Fruit fly (Drosophila melanogaster) whole organism, embryonic: ENCODE results near the gene svr.

Source experiments
- Bdp1 ChIP-seq: fragments of 200-800 bp; sonication (Bioruptor generic); optimal IDR thresholded peaks from 3 replicates; lab custom pipeline; 2016; ENCODE audit warnings: missing biosample characterization, missing genetic modification characterization
- CG13287 ChIP-seq: fragments of 200-800 bp; sonication (Bioruptor generic); IDR thresholded peaks from 2 replicates; pipeline ENCODE4 v1.3.6; 2022; ENCODE audit warnings: missing biosample characterization, missing genetic modification characterization; ENCODE audit not compliant: partially characterized antibody
- CG14050 ChIP-seq: fragments of 200-800 bp; sonication (Bioruptor generic); IDR thresholded peaks from 3 replicates; pipeline ENCODE4 v1.3.6; 2022; ENCODE audit warnings: missing biosample characterization, missing genetic modification characterization
- CG14441 ChIP-seq: fragments of 200-800 bp; sonication (Bioruptor generic); IDR thresholded peaks from 2 replicates; pipeline ENCODE4 v1.3.6; 2022; ENCODE audit warnings: missing biosample characterization, missing genetic modification characterization
- CG16863 ChIP-seq: fragments of 200-800 bp; sonication (Bioruptor generic); optimal IDR thresholded peaks from 3 replicates; lab custom pipeline; 2016; ENCODE audit warnings: missing biosample characterization, missing genetic modification characterization
- CG18764 ChIP-seq: fragments of 200-800 bp; sonication (Bioruptor generic); optimal IDR thresholded peaks from 3 replicates; lab custom pipeline; 2016; ENCODE audit warnings: missing biosample characterization, missing genetic modification characterization
- CG31365 ChIP-seq: fragments of 200-800 bp; sonication (Bioruptor generic); optimal IDR thresholded peaks from 2 replicates; lab custom pipeline; 2018; ENCODE audit warnings: missing biosample characterization, mild to moderate bottlenecking, missing genetic modification characterization
- CG34224 ChIP-seq: fragments of 200-800 bp; sonication (Bioruptor generic); IDR thresholded peaks from 3 replicates; pipeline ENCODE4 v1.3.6; 2022; ENCODE audit warnings: missing biosample characterization, missing genetic modification characterization; ENCODE audit not compliant: partially characterized antibody
- CG43689 ChIP-seq: fragments of 200-800 bp; sonication (Bioruptor generic); IDR thresholded peaks from 2 replicates; pipeline ENCODE4 v1.3.6; 2022; ENCODE audit warnings: missing biosample characterization, missing genetic modification characterization
- CG6254 ChIP-seq: fragments of 200-800 bp; sonication (Bioruptor generic); optimal IDR thresholded peaks from 3 replicates; lab custom pipeline; 2017; ENCODE audit warnings: mild to moderate bottlenecking, missing biosample characterization, missing genetic modification reagents, missing genetic modification characterization
- CG7786 ChIP-seq: fragments of 200-800 bp; sonication (Bioruptor generic); optimal IDR thresholded peaks from 2 replicates; lab custom pipeline; 2016; ENCODE audit warnings: missing biosample characterization, missing genetic modification characterization
- CG8359 ChIP-seq: fragments of 200-800 bp; sonication (Bioruptor generic); optimal IDR thresholded peaks from 2 replicates; lab custom pipeline; 2017; ENCODE audit warnings: missing biosample characterization, mild to moderate bottlenecking, missing genetic modification characterization, borderline replicate concordance
- CG8944 ChIP-seq: fragments of 200-800 bp; sonication (Bioruptor generic); optimal IDR thresholded peaks from 3 replicates; lab custom pipeline; 2016; ENCODE audit warnings: missing biosample characterization, missing genetic modification characterization
- CG9215 ChIP-seq: fragments of 200-800 bp; sonication (Bioruptor generic); IDR thresholded peaks from 2 replicates; pipeline ENCODE4 v1.3.6; 2022; ENCODE audit warnings: missing biosample characterization, missing genetic modification characterization
- CG9876 ChIP-seq: fragments of 200-800 bp; sonication (Bioruptor generic); optimal IDR thresholded peaks from 2 replicates; lab custom pipeline; 2016; ENCODE audit warnings: missing biosample characterization, missing genetic modification characterization
- D ChIP-seq, 2 experiments: fragments of 200-800 bp in 1 of 2; fragments of >200 bp in 1 of 2; sonication (Bioruptor generic) in 1 of 2; optimal IDR thresholded peaks; 2 replicates in 1 of 2; 3 replicates in 1 of 2; lab custom pipeline; 2017; ENCODE audit warnings: mild to moderate bottlenecking in 1 of 2, missing biosample characterization in 1 of 2, missing genetic modification characterization in 1 of 2, missing genetic modification reagents in 1 of 2
- D19A ChIP-seq: fragments of 200-800 bp; optimal IDR thresholded peaks from 3 replicates; lab custom pipeline; 2019; ENCODE audit warnings: missing biosample characterization, mild to moderate bottlenecking, missing genetic modification characterization, moderate library complexity
- Doc2 ChIP-seq: fragments of 200-800 bp; sonication (Bioruptor generic); IDR thresholded peaks from 2 replicates; pipeline ENCODE4 v1.3.6; 2022; ENCODE audit warnings: missing biosample characterization, missing genetic modification characterization
- Dref ChIP-seq: fragments of 200-800 bp; sonication (Bioruptor generic); IDR thresholded peaks from 2 replicates; pipeline ENCODE4 v1.3.6; 2022; ENCODE audit warnings: missing biosample characterization, missing genetic modification characterization
- H2.0 ChIP-seq: fragments of 200-800 bp; sonication (Bioruptor generic); IDR thresholded peaks from 2 replicates; pipeline ENCODE4 v1.3.6; 2022; ENCODE audit warnings: missing biosample characterization, missing genetic modification characterization
- Hey ChIP-seq: fragments of 200-800 bp; sonication (Bioruptor generic); optimal IDR thresholded peaks from 3 replicates; lab custom pipeline; 2018; ENCODE audit warnings: missing biosample characterization, mild to moderate bottlenecking, missing genetic modification characterization
- Hr51 ChIP-seq, 2 experiments: fragments of 200-800 bp; sonication (Bioruptor generic); optimal IDR thresholded peaks; 2 replicates in 1 of 2; 3 replicates in 1 of 2; lab custom pipeline; 2016 to 2018; ENCODE audit warnings: missing biosample characterization in 2 of 2, missing genetic modification characterization in 2 of 2, mild to moderate bottlenecking in 1 of 2, moderate library complexity in 1 of 2
- MESR4 ChIP-seq: fragments of 200-800 bp; sonication (Bioruptor generic); optimal IDR thresholded peaks from 2 replicates; lab custom pipeline; 2018; ENCODE audit warnings: missing biosample characterization, mild to moderate bottlenecking, missing genetic modification characterization, moderate library complexity
- Max ChIP-seq: fragments of 200-800 bp; sonication (Bioruptor generic); optimal IDR thresholded peaks from 2 replicates; lab custom pipeline; 2016; ENCODE audit warnings: missing biosample characterization, mild to moderate bottlenecking, missing genetic modification characterization
- Neu2 ChIP-seq: fragments of 200-800 bp; sonication (Bioruptor generic); optimal IDR thresholded peaks from 3 replicates; lab custom pipeline; 2016; ENCODE audit warnings: missing biosample characterization, missing genetic modification characterization, borderline replicate concordance
- Nf-YC ChIP-seq: fragments of 200-800 bp; optimal IDR thresholded peaks from 3 replicates; lab custom pipeline; 2019; ENCODE audit warnings: missing biosample characterization, mild to moderate bottlenecking, missing genetic modification characterization, moderate library complexity
- Oaz ChIP-seq: fragments of 200-800 bp; sonication (Bioruptor generic); IDR thresholded peaks from 2 replicates; pipeline ENCODE4 v1.3.6; 2022; ENCODE audit warnings: missing biosample characterization, missing genetic modification characterization
- amos ChIP-seq: fragments of 200-800 bp; sonication (Bioruptor generic); IDR thresholded peaks from 2 replicates; pipeline ENCODE4 v1.3.6; 2022; ENCODE audit warnings: missing biosample characterization, missing genetic modification characterization; ENCODE audit not compliant: partially characterized antibody
- ase ChIP-seq: fragments of 200-800 bp; sonication (Bioruptor generic); IDR thresholded peaks from 3 replicates; pipeline ENCODE4 v1.3.6; 2022; ENCODE audit warnings: missing biosample characterization, missing genetic modification characterization
- bigmax ChIP-seq: fragments of 200-800 bp; sonication (Bioruptor generic); optimal IDR thresholded peaks from 2 replicates; lab custom pipeline; 2018; ENCODE audit warnings: missing biosample characterization, mild to moderate bottlenecking, missing genetic modification characterization
- chinmo ChIP-seq: fragments of 200-800 bp; sonication (Bioruptor generic); IDR thresholded peaks from 4 replicates; pipeline ENCODE4 v1.3.6; 2022; ENCODE audit warnings: missing biosample characterization, missing genetic modification characterization; ENCODE audit not compliant: partially characterized antibody
- ci ChIP-seq: fragments of 200-800 bp; sonication (Bioruptor generic); IDR thresholded peaks from 3 replicates; pipeline ENCODE4 v1.3.6; 2022; ENCODE audit warnings: missing biosample characterization, missing genetic modification characterization
- emc ChIP-seq: fragments of 200-800 bp; sonication (Bioruptor generic); optimal IDR thresholded peaks from 2 replicates; lab custom pipeline; 2016; ENCODE audit warnings: missing biosample characterization, missing genetic modification characterization
- eve ChIP-seq, 2 experiments: fragments of >200 bp; optimal IDR thresholded peaks; 2 replicates each; lab custom pipeline; 2017; ENCODE audit warnings: missing biosample characterization in 2 of 2, missing genetic modification characterization in 2 of 2
- ewg ChIP-seq: fragments of 200-800 bp; sonication (Bioruptor generic); optimal IDR thresholded peaks from 3 replicates; lab custom pipeline; 2017; ENCODE audit warnings: mild to moderate bottlenecking, missing biosample characterization, missing genetic modification reagents, missing genetic modification characterization
- grau ChIP-seq: fragments of 200-800 bp; optimal IDR thresholded peaks from 3 replicates; lab custom pipeline; 2019; ENCODE audit warnings: missing biosample characterization, mild to moderate bottlenecking, missing genetic modification characterization, moderate library complexity
- gsb ChIP-seq: fragments of 200-800 bp; sonication (Bioruptor generic); IDR thresholded peaks from 2 replicates; pipeline ENCODE4 v1.3.6; 2022; ENCODE audit warnings: missing biosample characterization, missing genetic modification characterization
- gsb-n ChIP-seq: fragments of 200-800 bp; sonication (Bioruptor generic); optimal IDR thresholded peaks from 3 replicates; lab custom pipeline; 2018; ENCODE audit warnings: missing biosample characterization, mild to moderate bottlenecking, missing genetic modification characterization
- insv ChIP-seq, 2 experiments: fragments of 200-800 bp; sonication (Bioruptor generic); optimal IDR thresholded peaks; 3 replicates each; lab custom pipeline; 2016 to 2018; ENCODE audit warnings: missing biosample characterization in 2 of 2, missing genetic modification characterization in 2 of 2
- pnt ChIP-seq: fragments of 200-800 bp; sonication (Bioruptor generic); optimal IDR thresholded peaks from 3 replicates; lab custom pipeline; 2016; ENCODE audit warnings: missing biosample characterization, missing genetic modification characterization
- pros ChIP-seq: fragments of 200-800 bp; sonication (Bioruptor generic); optimal IDR thresholded peaks from 3 replicates; lab custom pipeline; 2019; ENCODE audit warnings: missing biosample characterization, mild to moderate bottlenecking, missing genetic modification characterization, moderate library complexity
- ranshi ChIP-seq: fragments of 200-800 bp; sonication (Bioruptor generic); IDR thresholded peaks from 2 replicates; pipeline ENCODE4 v1.3.6; 2022; ENCODE audit warnings: missing biosample characterization, missing genetic modification characterization
- schlank ChIP-seq: fragments of 200-800 bp; sonication (Bioruptor generic); optimal IDR thresholded peaks from 2 replicates; lab custom pipeline; 2018; ENCODE audit warnings: missing biosample characterization, mild to moderate bottlenecking, missing genetic modification characterization
- sna ChIP-seq: fragments of 200-800 bp; sonication (Bioruptor generic); IDR thresholded peaks from 2 replicates; pipeline ENCODE4 v1.3.6; 2022; ENCODE audit warnings: missing biosample characterization, missing genetic modification characterization; ENCODE audit not compliant: partially characterized antibody
- tio ChIP-seq: fragments of 200-800 bp; sonication (Bioruptor generic); optimal IDR thresholded peaks from 2 replicates; lab custom pipeline; 2017; ENCODE audit warnings: missing biosample characterization, missing genetic modification characterization, inconsistent platforms
- twi ChIP-seq: fragments of 200-800 bp; optimal IDR thresholded peaks from 2 replicates; lab custom pipeline; 2019; ENCODE audit warnings: missing biosample characterization, mild to moderate bottlenecking, missing genetic modification characterization, moderate library complexity
- unc-4 ChIP-seq: fragments of 200-800 bp; sonication (Bioruptor generic); IDR thresholded peaks from 2 replicates; pipeline ENCODE4 v1.3.6; 2022; ENCODE audit warnings: missing biosample characterization, missing genetic modification characterization; ENCODE audit not compliant: partially characterized antibody
- usp ChIP-seq: fragments of >200 bp; optimal IDR thresholded peaks from 2 replicates; lab custom pipeline; 2017; ENCODE audit warnings: missing biosample characterization, missing genetic modification characterization

Gene svr

dm6 chrX:529724-530603 lies 33.7 kb downstream of the svr start, which contains the start of the genes CG4293 and Appl (continued):
- no peak; the same call in 1 of the 3 replicates for TF ChIP-seq CG34224 (GFP tag; lab: Robert Waterston, UW)
- TF ChIP-seq CG8944 (GFP tag; lab: Kevin White, UChicago): no peak
- no peak for TF ChIP-seq ewg
- TF ChIP-seq CG14050 (GFP tag; lab: Robert Waterston, UW): no peak
- no peak for TF ChIP-seq CG9215 (GFP tag; lab: Robert Waterston, UW)
- TF ChIP-seq insv (GFP tag; optimal IDR thresholded peaks at IDR 0.05; lab: Kevin White, UChicago): peak in 1 of 2 experiments; percentile 75
- no peak for TF ChIP-seq twi (tag; lab: Kevin White, UChicago)
- TF ChIP-seq pros (GFP tag; lab: Kevin White, UChicago): no peak
- TF ChIP-seq CG6254 (GFP tag; lab: Kevin White, UChicago): no peak
- 0 out of 2 replicates have a peak, but pooled peaks have one; percentile 20 for TF ChIP-seq sna (GFP tag; lab: Robert Waterston, UW)
- TF ChIP-seq CG13287 (GFP tag; lab: Robert Waterston, UW): peak; percentile 39; the same call in 1 of the 2 replicates
- no peak for TF ChIP-seq CG43689
- no peak for TF ChIP-seq emc (GFP tag; lab: Kevin White, UChicago)
- TF ChIP-seq CG14441: no peak
- no peak for TF ChIP-seq chinmo (GFP tag; lab: Robert Waterston, UW)
- TF ChIP-seq grau: no peak
- no peak for TF ChIP-seq Hey (tag; lab: Kevin White, UChicago)
- TF ChIP-seq eve (GFP tag; optimal IDR thresholded peaks at IDR 0.05; lab: Kevin White, UChicago): no peak
- TF ChIP-seq Doc2 (GFP tag; lab: Robert Waterston, UW): no peak
- TF ChIP-seq CG8359 (GFP tag; lab: Kevin White, UChicago): no peak
- no peak for TF ChIP-seq CG16863 (GFP tag; lab: Kevin White, UChicago)
- TF ChIP-seq usp: no peak
- TF ChIP-seq MESR4: peak; percentile 44
- TF ChIP-seq H2.0 (GFP tag; lab: Robert Waterston, UW): no peak
- TF ChIP-seq gsb: no peak
- no peak for TF ChIP-seq tio (GFP tag; lab: Kevin White, UChicago)
- TF ChIP-seq ci (GFP tag; lab: Robert Waterston, UW): 0 out of 3 replicates have a peak, but pooled peaks have one; percentile 13
- TF ChIP-seq D19A (tag; lab: Kevin White, UChicago): no peak
- no peak for TF ChIP-seq Oaz (GFP tag; lab: Robert Waterston, UW)
- TF ChIP-seq CG7786 (GFP tag; lab: Kevin White, UChicago): no peak
- 0 out of 2 replicates have a peak, but pooled peaks have one; percentile 21 for TF ChIP-seq unc-4 (GFP tag; lab: Robert Waterston, UW)
- no peak for TF ChIP-seq bigmax
- TF ChIP-seq amos (GFP tag; lab: Robert Waterston, UW): peak; percentile 63
- peak; percentile 13 for TF ChIP-seq CG31365 (tag; lab: Kevin White, UChicago)
- TF ChIP-seq CG9876 (GFP tag; lab: Kevin White, UChicago): no peak
- TF ChIP-seq ranshi (GFP tag; lab: Robert Waterston, UW): no peak
- peak; percentile 38; the same call in 1 of the 2 replicates for TF ChIP-seq Dref (GFP tag; lab: Robert Waterston, UW)
- no peak for TF ChIP-seq Nf-YC (tag; lab: Kevin White, UChicago)
- no peak for TF ChIP-seq schlank (tag; lab: Kevin White, UChicago)
- TF ChIP-seq D (optimal IDR thresholded peaks at IDR 0.05; lab: Kevin White, UChicago): no peak
- TF ChIP-seq D (GFP tag; optimal IDR thresholded peaks at IDR 0.05; lab: Kevin White, UChicago): no peak
- TF ChIP-seq ase (GFP tag; lab: Robert Waterston, UW): no peak
- TF ChIP-seq Max (GFP tag; lab: Kevin White, UChicago): no peak
- TF ChIP-seq Hr51 (GFP tag; optimal IDR thresholded peaks at IDR 0.05; lab: Kevin White, UChicago): no peak
- no peak for TF ChIP-seq CG18764
- no peak for TF ChIP-seq pnt (GFP tag; lab: Kevin White, UChicago)
- TF ChIP-seq Neu2 (GFP tag; lab: Kevin White, UChicago): no peak
- TF ChIP-seq Bdp1: no peak
- TF ChIP-seq gsb-n (tag; lab: Kevin White, UChicago): no peak
